Fruit fly (Drosophila melanogaster): ENCODE results near the gene Nrx-1.

- TF ChIP-seq CTCF (optimal IDR thresholded peaks at IDR 0.05) (no peak), CG8478 (optimal IDR thresholded peaks at IDR 0.05) (no peak)
Observed at dm6 chr3R:22525073-22525413, 56.7 kb downstream of the Nrx-1 start.
